Fruit fly (Drosophila melanogaster): ENCODE measurements around the gene Strump.

Gene Strump

dm6 chr3L:16158322-16158721 lies 36.5 kb downstream of the Strump start (continued):
- 0 out of 2 replicates have a peak, but pooled peaks have one; percentile 23 for TF ChIP-seq Scr (GFP tag; IDR thresholded peaks at IDR 0.05; ENCODE audit: partially characterized antibody)
- TF ChIP-seq Adf1 (GFP tag; IDR thresholded peaks at IDR 0.05), result no peak
- no peak for TF ChIP-seq CG2120 (GFP tag; optimal IDR thresholded peaks at IDR 0.05)
- TF ChIP-seq scrt (GFP tag; optimal IDR thresholded peaks at IDR 0.05), result no peak
- no peak for TF ChIP-seq NfI (GFP tag; optimal IDR thresholded peaks at IDR 0.05)
- no peak for TF ChIP-seq CG31441 (GFP tag; IDR thresholded peaks at IDR 0.05)
- TF ChIP-seq z (GFP tag; IDR thresholded peaks at IDR 0.05), result no peak
- TF ChIP-seq pan (optimal IDR thresholded peaks at IDR 0.05), result no peak
- TF ChIP-seq pan (GFP tag; optimal IDR thresholded peaks at IDR 0.05 in 1 of 2, IDR thresholded peaks at IDR 0.05 in 1 of 2), result no peak
- TF ChIP-seq CG13424 (tag; optimal IDR thresholded peaks at IDR 0.05), result no peak
- TF ChIP-seq prd (optimal IDR thresholded peaks at IDR 0.05), result no peak
- TF ChIP-seq prd (GFP tag; IDR thresholded peaks at IDR 0.05), result no peak
- TF ChIP-seq CG7271 (tag; optimal IDR thresholded peaks at IDR 0.05), result no peak
- 0 out of 2 replicates have a peak, but pooled peaks have one; percentile 26 for TF ChIP-seq CG14014 (GFP tag; IDR thresholded peaks at IDR 0.05)
- no peak for TF ChIP-seq trh (GFP tag; optimal IDR thresholded peaks at IDR 0.05)
- TF ChIP-seq Sry-δ (GFP tag; optimal IDR thresholded peaks at IDR 0.05), result no peak
- no peak for TF ChIP-seq Hr51 (GFP tag; optimal IDR thresholded peaks at IDR 0.05)
- peak; percentile 35; the same call in 1 of the 3 replicates for TF ChIP-seq CG6791 (GFP tag; IDR thresholded peaks at IDR 0.05; ENCODE audit: partially characterized antibody)
- TF ChIP-seq kni (GFP tag; optimal IDR thresholded peaks at IDR 0.05), result no peak
- TF ChIP-seq CG15073 (GFP tag; optimal IDR thresholded peaks at IDR 0.05), result no peak
- TF ChIP-seq CG3281 (GFP tag; optimal IDR thresholded peaks at IDR 0.05), result no peak
- no peak for TF ChIP-seq Six4 (GFP tag; optimal IDR thresholded peaks at IDR 0.05)
- no peak for TF ChIP-seq CG15601 (tag; optimal IDR thresholded peaks at IDR 0.05)
- TF ChIP-seq sug (tag; optimal IDR thresholded peaks at IDR 0.05), result no peak
- no peak for TF ChIP-seq tll (GFP tag; optimal IDR thresholded peaks at IDR 0.05)
- no peak for TF ChIP-seq bcd (GFP tag; optimal IDR thresholded peaks at IDR 0.05)
- no peak for TF ChIP-seq pzg (GFP tag; optimal IDR thresholded peaks at IDR 0.05)
- TF ChIP-seq ro (GFP tag; IDR thresholded peaks at IDR 0.05), result no peak
- TF ChIP-seq bigmax (GFP tag; optimal IDR thresholded peaks at IDR 0.05), result no peak
- TF ChIP-seq CG18476 (GFP tag; optimal IDR thresholded peaks at IDR 0.05), result no peak
- no peak for TF ChIP-seq usp (GFP tag; optimal IDR thresholded peaks at IDR 0.05)
- TF ChIP-seq Doc3 (GFP tag; IDR thresholded peaks at IDR 0.05; ENCODE audit: partially characterized antibody), result no peak
- no peak for TF ChIP-seq ap (GFP tag; IDR thresholded peaks at IDR 0.05)
- no peak for TF ChIP-seq CG2116 (GFP tag; optimal IDR thresholded peaks at IDR 0.05)
- TF ChIP-seq CG4328 (GFP tag; optimal IDR thresholded peaks at IDR 0.05), result no peak
- TF ChIP-seq slbo (GFP tag; IDR thresholded peaks at IDR 0.05), result no peak
- no peak for TF ChIP-seq CG13775 (GFP tag; optimal IDR thresholded peaks at IDR 0.05)
- TF ChIP-seq CG6854 (GFP tag; optimal IDR thresholded peaks at IDR 0.05), result no peak
- no peak for TF ChIP-seq sens-2 (GFP tag; IDR thresholded peaks at IDR 0.05)
- TF ChIP-seq lab (GFP tag; optimal IDR thresholded peaks at IDR 0.05), result no peak
- TF ChIP-seq Lhr (GFP tag; optimal IDR thresholded peaks at IDR 0.05), result no peak
- no peak for TF ChIP-seq BtbVII (GFP tag; optimal IDR thresholded peaks at IDR 0.05)
- peak; percentile 44; the same call in 1 of the 2 replicates for TF ChIP-seq ato (GFP tag; IDR thresholded peaks at IDR 0.05; ENCODE audit: partially characterized antibody)
- no peak for TF ChIP-seq H15 (GFP tag; IDR thresholded peaks at IDR 0.05)
- TF ChIP-seq Nf-YC (tag; optimal IDR thresholded peaks at IDR 0.05), result no peak
- no peak for TF ChIP-seq CG17568 (GFP tag; optimal IDR thresholded peaks at IDR 0.05)
- TF ChIP-seq danr (GFP tag; IDR thresholded peaks at IDR 0.05), result no peak
- TF ChIP-seq dati (GFP tag; IDR thresholded peaks at IDR 0.05), result no peak
- TF ChIP-seq sna (GFP tag; IDR thresholded peaks at IDR 0.05; ENCODE audit: partially characterized antibody), result peak; percentile 43; the same call in 1 of the 2 replicates
- no peak for TF ChIP-seq CG10462 (GFP tag; optimal IDR thresholded peaks at IDR 0.05)
- TF ChIP-seq Lpt (GFP tag; optimal IDR thresholded peaks at IDR 0.05), result no peak
